Fruit fly (Drosophila melanogaster): ENCODE measurements around the gene Arl2.
A peak's percentile ranks its signal among the peaks of the same experiment; 100 is the strongest.

Gene Arl2

DNA sequence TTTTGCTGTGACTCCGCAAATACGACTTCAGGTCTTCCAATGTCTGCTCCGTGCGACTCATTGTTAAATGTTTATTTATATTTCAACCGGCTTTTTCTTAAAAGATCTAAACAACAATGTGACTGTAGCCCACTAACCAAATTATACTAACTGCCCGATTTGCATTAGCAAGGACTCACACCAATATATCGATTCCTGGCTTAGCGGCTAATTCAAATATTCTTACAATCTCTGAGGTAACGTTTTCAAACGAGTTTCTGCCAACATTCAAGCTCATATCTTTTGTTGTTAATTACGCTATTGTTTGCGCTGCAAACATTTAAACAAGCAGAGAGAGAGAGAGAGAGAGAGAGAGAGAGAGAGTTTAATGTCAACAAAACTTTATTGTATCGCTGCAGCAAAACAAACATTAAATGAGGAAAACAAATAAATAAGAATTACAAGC, 32.4 kb upstream of the Arl2 start, which contains the start of gene tex (continued):
- no peak for TF ChIP-seq bowl (GFP tag; IDR thresholded peaks at IDR 0.05)
- TF ChIP-seq peb (GFP tag; IDR thresholded peaks at IDR 0.05) = no peak
- no peak for TF ChIP-seq tio (GFP tag; optimal IDR thresholded peaks at IDR 0.05)
- peak; percentile 14 for TF ChIP-seq CG17912 (GFP tag; optimal IDR thresholded peaks at IDR 0.05)
- no peak for TF ChIP-seq CG2120 (GFP tag; optimal IDR thresholded peaks at IDR 0.05)
- no peak for TF ChIP-seq CG9817 (tag; optimal IDR thresholded peaks at IDR 0.05)
- no peak for TF ChIP-seq crp (GFP tag; optimal IDR thresholded peaks at IDR 0.05)
- TF ChIP-seq Gsc (GFP tag; IDR thresholded peaks at IDR 0.05) = no peak
- peak; percentile 64 for TF ChIP-seq CG17186 (GFP tag; optimal IDR thresholded peaks at IDR 0.05)
- TF ChIP-seq Chrac-16 (GFP tag; optimal IDR thresholded peaks at IDR 0.05) = no peak
- no peak for TF ChIP-seq CG3838 (GFP tag; optimal IDR thresholded peaks at IDR 0.05)
- no peak for TF ChIP-seq H2.0 (GFP tag; IDR thresholded peaks at IDR 0.05)
- TF ChIP-seq Lim3 (GFP tag; IDR thresholded peaks at IDR 0.05) = no peak
- TF ChIP-seq sens-2 (GFP tag; IDR thresholded peaks at IDR 0.05) = no peak
- TF ChIP-seq E2f2 (GFP tag; IDR thresholded peaks at IDR 0.05) = peak; percentile 98
- no peak for TF ChIP-seq trh (GFP tag; optimal IDR thresholded peaks at IDR 0.05)
- peak; percentile 58 for TF ChIP-seq sqz (GFP tag; optimal IDR thresholded peaks at IDR 0.05)
- TF ChIP-seq nmo (GFP tag; optimal IDR thresholded peaks at IDR 0.05) = peak; percentile 55
- TF ChIP-seq Eip74EF (GFP tag; optimal IDR thresholded peaks at IDR 0.05) = peak in 1 of 2 experiments; percentile 80
- TF ChIP-seq Ptx1 (GFP tag; IDR thresholded peaks at IDR 0.05) = no peak
- no peak for TF ChIP-seq schlank (tag; optimal IDR thresholded peaks at IDR 0.05)
- no peak for TF ChIP-seq sima (GFP tag; optimal IDR thresholded peaks at IDR 0.05)
- TF ChIP-seq CG34422 (GFP tag; IDR thresholded peaks at IDR 0.05) = peak; percentile 65; the same call in 1 of the 3 replicates
- TF ChIP-seq CG4328 (GFP tag; optimal IDR thresholded peaks at IDR 0.05) = no peak
- no peak for TF ChIP-seq CG18476 (GFP tag; optimal IDR thresholded peaks at IDR 0.05)
- TF ChIP-seq CG6272 (GFP tag; IDR thresholded peaks at IDR 0.05) = no peak
- no peak for TF ChIP-seq al (GFP tag; IDR thresholded peaks at IDR 0.05)
- no peak for TF ChIP-seq CG13296 (GFP tag; optimal IDR thresholded peaks at IDR 0.05)
- no peak for TF ChIP-seq fu2 (GFP tag; optimal IDR thresholded peaks at IDR 0.05)
- no peak for TF ChIP-seq pb (GFP tag; optimal IDR thresholded peaks at IDR 0.05)
- TF ChIP-seq fd102C (GFP tag; optimal IDR thresholded peaks at IDR 0.05) = peak; percentile 1
- TF ChIP-seq CkIIα-i1 (GFP tag; IDR thresholded peaks at IDR 0.05) = no peak
- no peak for TF ChIP-seq Oaz (GFP tag; IDR thresholded peaks at IDR 0.05)
- TF ChIP-seq hkb (optimal IDR thresholded peaks at IDR 0.05) = no peak
- peak; percentile 37; the same call in 1 of the 2 replicates for TF ChIP-seq hkb (GFP tag; IDR thresholded peaks at IDR 0.05)
- no peak for TF ChIP-seq CG6854 (GFP tag; optimal IDR thresholded peaks at IDR 0.05)
- no peak for TF ChIP-seq CG31388 (GFP tag; optimal IDR thresholded peaks at IDR 0.05)
- TF ChIP-seq HmgZ (tag; optimal IDR thresholded peaks at IDR 0.05) = peak; percentile 58
- TF ChIP-seq bigmax (GFP tag; optimal IDR thresholded peaks at IDR 0.05) = no peak
- TF ChIP-seq CG3995 (GFP tag; optimal IDR thresholded peaks at IDR 0.05) = no peak
- no peak for TF ChIP-seq her (GFP tag; optimal IDR thresholded peaks at IDR 0.05)
- no peak for TF ChIP-seq Hey (tag; optimal IDR thresholded peaks at IDR 0.05)
- TF ChIP-seq CG32532 (GFP tag; IDR thresholded peaks at IDR 0.05) = no peak
- TF ChIP-seq scrt (GFP tag; optimal IDR thresholded peaks at IDR 0.05) = no peak
- TF ChIP-seq chn (GFP tag; optimal IDR thresholded peaks at IDR 0.05) = no peak
- no peak for TF ChIP-seq ash1 (GFP tag; optimal IDR thresholded peaks at IDR 0.05)
- TF ChIP-seq nerfin-1 (tag; optimal IDR thresholded peaks at IDR 0.05) = peak; percentile 75
- TF ChIP-seq NFAT (GFP tag; IDR thresholded peaks at IDR 0.05) = no peak
- TF ChIP-seq Ets65A (GFP tag) = no peak
- TF ChIP-seq Sox100B (GFP tag; optimal IDR thresholded peaks at IDR 0.05) = no peak
- TF ChIP-seq Ets97D (GFP tag; optimal IDR thresholded peaks at IDR 0.05) = peak; percentile 41
- peak; percentile 59 for TF ChIP-seq Myb (GFP tag; optimal IDR thresholded peaks at IDR 0.05)
- no peak for TF ChIP-seq cad (GFP tag; optimal IDR thresholded peaks at IDR 0.05)

Data from whole organism, embryonic.